Worm (Caenorhabditis elegans): Measurements from ENCODE around the gene fipr-1.

ce11 chrV:12402355-12402754 is 40.8 kb upstream of the fipr-1 start, which contains the start of gene K01D12.8:
- TF ChIP-seq fkh-2 (tag; optimal IDR thresholded peaks at IDR 0.05): no peak
- no peak for TF ChIP-seq mdl-1 (tag; optimal IDR thresholded peaks at IDR 0.05)
- no peak for TF ChIP-seq elt-3 (tag; optimal IDR thresholded peaks at IDR 0.05)
- TF ChIP-seq ama-1 (optimal IDR thresholded peaks at IDR 0.05): no peak
- TF ChIP-seq nhr-28 (tag; optimal IDR thresholded peaks at IDR 0.05): no peak

All from whole organism, L3 larva.